Worm (Caenorhabditis elegans) whole organism, early embryonic: Measurements from ENCODE around the gene cutl-26.

ENCODE experiments used
- F13C5.2 ChIP-seq: sonication (generic microtip); optimal IDR thresholded peaks from 2 replicates; lab custom pipeline; 2017; ENCODE audit warnings: mild to moderate bottlenecking, missing genetic modification characterization, inconsistent platforms, missing compliant biosample characterization
- ama-1 ChIP-seq: fragments of 150-350 bp; optimal IDR thresholded peaks from 2 replicates; lab custom pipeline; 2014
- hmbx-1 ChIP-seq: sonication (generic microtip); optimal IDR thresholded peaks from 2 replicates; lab custom pipeline; 2016; ENCODE audit warnings: mild to moderate bottlenecking, missing genetic modification characterization, missing compliant biosample characterization
- hmg-4 ChIP-seq: fragments of 200-800 bp; sonication (Bioruptor generic); optimal IDR thresholded peaks from 2 replicates; lab custom pipeline; 2018; ENCODE audit warnings: mild to moderate bottlenecking, missing genetic modification characterization, missing compliant biosample characterization

ce11 chrIV:746333-746732 is 38.8 kb upstream of the cutl-26 start:
- no peak for TF ChIP-seq ama-1 (lab: Kevin White, UChicago)
- no peak for TF ChIP-seq F13C5.2
- TF ChIP-seq hmbx-1 = no peak
- TF ChIP-seq hmg-4 (GFP tag; lab: Kevin White, UChicago) = no peak
